Worm (Caenorhabditis elegans) whole organism, mixed stage, embryonic: Measurements from ENCODE around the gene F07F6.8.

Experiments
- M03D4.4 ChIP-seq: sonication (generic microtip); optimal IDR thresholded peaks from 2 replicates; lab custom pipeline; 2017; ENCODE audit warnings: mild to moderate bottlenecking, missing genetic modification characterization, missing compliant biosample characterization
- bed-3 ChIP-seq: fragments of 200-800 bp; sonication (Bioruptor generic); optimal IDR thresholded peaks from 3 replicates; lab custom pipeline; 2018; ENCODE audit warnings: mild to moderate bottlenecking, missing genetic modification characterization, moderate library complexity, missing compliant biosample characterization
- blmp-1 ChIP-seq: fragments of 150-350 bp; optimal IDR thresholded peaks from 2 replicates; lab custom pipeline; 2014; ENCODE audit warnings: missing biosample characterization, missing genetic modification characterization
- ceh-39 ChIP-seq: fragments of 150-350 bp; optimal IDR thresholded peaks from 2 replicates; lab custom pipeline; 2014; ENCODE audit warnings: missing biosample characterization, missing genetic modification characterization
- ceh-43 ChIP-seq: fragments of 200-800 bp; sonication (Bioruptor generic); optimal IDR thresholded peaks from 2 replicates; lab custom pipeline; 2018; ENCODE audit warnings: mild to moderate bottlenecking, missing genetic modification characterization, moderate library complexity, missing compliant biosample characterization
- ceh-83 ChIP-seq: fragments of 200-800 bp; sonication (Bioruptor generic); optimal IDR thresholded peaks from 2 replicates; lab custom pipeline; 2018; ENCODE audit warnings: mild to moderate bottlenecking, missing genetic modification characterization, missing compliant biosample characterization
- ces-1 ChIP-seq: fragments of 150-350 bp; optimal IDR thresholded peaks from 2 replicates; lab custom pipeline; 2014; ENCODE audit warnings: missing biosample characterization, missing genetic modification reagents, missing genetic modification characterization
- cnd-1 ChIP-seq: fragments of 200-800 bp; sonication (Bioruptor generic); optimal IDR thresholded peaks from 2 replicates; lab custom pipeline; 2018; ENCODE audit warnings: mild to moderate bottlenecking, missing genetic modification characterization, missing compliant biosample characterization
- drap-1 ChIP-seq: fragments of 200-800 bp; sonication (Bioruptor generic); optimal IDR thresholded peaks from 3 replicates; lab custom pipeline; 2018; ENCODE audit warnings: mild to moderate bottlenecking, missing genetic modification characterization, missing compliant biosample characterization
- elt-1 ChIP-seq: sonication (generic microtip); optimal IDR thresholded peaks from 2 replicates; lab custom pipeline; 2017; ENCODE audit warnings: missing genetic modification characterization, mild to moderate bottlenecking, missing compliant biosample characterization, antibody characterized with exemption, moderate library complexity, borderline replicate concordance; ENCODE audit not compliant: insufficient read depth
- elt-3 ChIP-seq: fragments of 150-350 bp; optimal IDR thresholded peaks from 2 replicates; lab custom pipeline; 2014; ENCODE audit warnings: missing biosample characterization, missing genetic modification characterization
- flh-1 ChIP-seq: fragments of 200-800 bp; sonication (Bioruptor generic); optimal IDR thresholded peaks from 2 replicates; lab custom pipeline; 2018; ENCODE audit warnings: mild to moderate bottlenecking, missing genetic modification characterization, moderate library complexity, missing compliant biosample characterization
- ham-2 ChIP-seq: fragments of 200-800 bp; sonication (Bioruptor generic); optimal IDR thresholded peaks from 2 replicates; lab custom pipeline; 2018; ENCODE audit warnings: mild to moderate bottlenecking, missing genetic modification characterization, missing compliant biosample characterization
- hlh-1 ChIP-seq: fragments of 150-350 bp; optimal IDR thresholded peaks from 2 replicates; lab custom pipeline; 2014; ENCODE audit warnings: missing biosample characterization, missing genetic modification reagents, missing genetic modification characterization
- lin-13 ChIP-seq: fragments of 150-350 bp; optimal IDR thresholded peaks from 2 replicates; lab custom pipeline; 2014; ENCODE audit warnings: missing biosample characterization, missing genetic modification characterization
- lin-32 ChIP-seq: fragments of 200-800 bp; sonication (Bioruptor generic); optimal IDR thresholded peaks from 2 replicates; lab custom pipeline; 2018; ENCODE audit warnings: mild to moderate bottlenecking, missing genetic modification characterization, missing compliant biosample characterization
- lsy-2 ChIP-seq: fragments of 150-350 bp; optimal IDR thresholded peaks from 2 replicates; lab custom pipeline; 2014; ENCODE audit warnings: missing biosample characterization, missing genetic modification characterization
- mab-5 ChIP-seq: fragments of 150-350 bp; optimal IDR thresholded peaks from 2 replicates; lab custom pipeline; 2014; ENCODE audit warnings: missing biosample characterization, missing genetic modification characterization
- mep-1 ChIP-seq: fragments of 150-350 bp; optimal IDR thresholded peaks from 2 replicates; lab custom pipeline; 2017; ENCODE audit warnings: missing biosample characterization, missing genetic modification reagents, missing genetic modification characterization, inconsistent platforms
- mls-2 ChIP-seq: sonication (generic microtip); optimal IDR thresholded peaks from 2 replicates; lab custom pipeline; 2016; ENCODE audit warnings: mild to moderate bottlenecking, missing genetic modification characterization, moderate library complexity, missing compliant biosample characterization
- nhr-12 ChIP-seq: fragments of 150-350 bp; optimal IDR thresholded peaks from 2 replicates; lab custom pipeline; 2014; ENCODE audit warnings: missing biosample characterization, missing genetic modification characterization
- nhr-2 ChIP-seq: fragments of 150-350 bp; optimal IDR thresholded peaks from 2 replicates; lab custom pipeline; 2014; ENCODE audit warnings: missing biosample characterization, missing genetic modification characterization
- nhr-237 ChIP-seq: fragments of 150-350 bp; optimal IDR thresholded peaks from 2 replicates; lab custom pipeline; 2014; ENCODE audit warnings: missing biosample characterization, missing genetic modification characterization
- nhr-28 ChIP-seq: fragments of 150-350 bp; optimal IDR thresholded peaks from 2 replicates; lab custom pipeline; 2014; ENCODE audit warnings: missing biosample characterization, missing genetic modification characterization
- nhr-76 ChIP-seq: sonication (generic microtip); optimal IDR thresholded peaks from 2 replicates; lab custom pipeline; 2017; ENCODE audit warnings: missing biosample characterization, missing genetic modification characterization
- pha-4 ChIP-seq: fragments of 150-350 bp; optimal IDR thresholded peaks from 2 replicates; lab custom pipeline; 2018; ENCODE audit warnings: missing biosample characterization, missing genetic modification reagents, missing genetic modification characterization
- sem-2 ChIP-seq: fragments of 200-800 bp; sonication (Bioruptor generic); optimal IDR thresholded peaks from 2 replicates; lab custom pipeline; 2018; ENCODE audit warnings: mild to moderate bottlenecking, missing genetic modification characterization, missing compliant biosample characterization
- snpc-4 ChIP-seq: fragments of 150-350 bp; optimal IDR thresholded peaks from 2 replicates; lab custom pipeline; 2014; ENCODE audit warnings: missing biosample characterization, missing genetic modification characterization
- sptf-1 ChIP-seq: sonication (generic microtip); optimal IDR thresholded peaks from 2 replicates; lab custom pipeline; 2017; ENCODE audit warnings: mild to moderate bottlenecking, missing genetic modification characterization, moderate library complexity, missing compliant biosample characterization
- tbx-8 ChIP-seq: fragments of 200-800 bp; sonication (Bioruptor generic); optimal IDR thresholded peaks from 2 replicates; lab custom pipeline; 2018; ENCODE audit warnings: mild to moderate bottlenecking, missing genetic modification characterization, moderate library complexity, missing compliant biosample characterization
- unc-120 ChIP-seq: sonication (generic microtip); optimal IDR thresholded peaks from 2 replicates; lab custom pipeline; 2017; ENCODE audit warnings: missing genetic modification characterization, missing compliant biosample characterization; ENCODE audit not compliant: poor library complexity, severe bottlenecking
- unc-39 ChIP-seq: fragments of 150-350 bp; optimal IDR thresholded peaks from 2 replicates; lab custom pipeline; 2014; ENCODE audit warnings: missing biosample characterization, missing genetic modification characterization
- unc-62 ChIP-seq: fragments of 150-350 bp; optimal IDR thresholded peaks from 2 replicates; lab custom pipeline; 2014; ENCODE audit warnings: missing biosample characterization, missing genetic modification reagents, missing genetic modification characterization
- zip-8 ChIP-seq: fragments of 150-350 bp; optimal IDR thresholded peaks from 2 replicates; lab custom pipeline; 2014; ENCODE audit warnings: missing biosample characterization, missing genetic modification characterization
- ztf-11 ChIP-seq: fragments of 150-350 bp; optimal IDR thresholded peaks from 2 replicates; lab custom pipeline; 2014; ENCODE audit warnings: missing biosample characterization, missing genetic modification characterization

Gene F07F6.8

ce11 chrII:5425633-5426032 lies at the start of gene F07F6.8:
Gene F07F6.8 (minus strand): TSS chrII:5425733.
- TF ChIP-seq ham-2 (GFP tag; lab: Kevin White, UChicago), result no peak
- TF ChIP-seq ztf-11 (tag; lab: Kevin White, UChicago), result no peak
- TF ChIP-seq lin-13 (tag; lab: Kevin White, UChicago), result no peak
- no peak for TF ChIP-seq ceh-83 (GFP tag; lab: Kevin White, UChicago)

- no peak for TF ChIP-seq M03D4.4 (tag; lab: Kevin White, UChicago)
- TF ChIP-seq drap-1, result no peak
- TF ChIP-seq pha-4 (tag; lab: Kevin White, UChicago), result no peak
- TF ChIP-seq nhr-28, result no peak
- no peak for TF ChIP-seq hlh-1
- TF ChIP-seq cnd-1, result no peak
These were observed 49.4 kb upstream of the F07F6.8 start, which contains the start of gene ilcr-2 for ce11 chrII:5474946-5475345. Gene ilcr-2 (plus strand): TSS chrII:5475246.

ce11 chrII:5473946-5474423 lies 48.5 kb upstream of the F07F6.8 start, which contains the start of gene mrps-16:
Gene mrps-16 (plus strand): TSS chrII:5474373.
- TF ChIP-seq ces-1 (GFP tag; lab: Kevin White, UChicago) (peak; percentile 84), sem-2 (GFP tag; lab: Kevin White, UChicago) (no peak), mep-1 (peak; percentile 11), unc-62 (GFP tag; lab: Kevin White, UChicago) (no peak), lin-13 (tag; lab: Kevin White, UChicago) (peak; percentile 42), ceh-83 (GFP tag; lab: Kevin White, UChicago) (no peak), nhr-237 (tag; lab: Kevin White, UChicago) (peak; percentile 34), lsy-2 (peak; percentile 73)
- TF ChIP-seq, all 35 proteins: peak for 5

DNA sequence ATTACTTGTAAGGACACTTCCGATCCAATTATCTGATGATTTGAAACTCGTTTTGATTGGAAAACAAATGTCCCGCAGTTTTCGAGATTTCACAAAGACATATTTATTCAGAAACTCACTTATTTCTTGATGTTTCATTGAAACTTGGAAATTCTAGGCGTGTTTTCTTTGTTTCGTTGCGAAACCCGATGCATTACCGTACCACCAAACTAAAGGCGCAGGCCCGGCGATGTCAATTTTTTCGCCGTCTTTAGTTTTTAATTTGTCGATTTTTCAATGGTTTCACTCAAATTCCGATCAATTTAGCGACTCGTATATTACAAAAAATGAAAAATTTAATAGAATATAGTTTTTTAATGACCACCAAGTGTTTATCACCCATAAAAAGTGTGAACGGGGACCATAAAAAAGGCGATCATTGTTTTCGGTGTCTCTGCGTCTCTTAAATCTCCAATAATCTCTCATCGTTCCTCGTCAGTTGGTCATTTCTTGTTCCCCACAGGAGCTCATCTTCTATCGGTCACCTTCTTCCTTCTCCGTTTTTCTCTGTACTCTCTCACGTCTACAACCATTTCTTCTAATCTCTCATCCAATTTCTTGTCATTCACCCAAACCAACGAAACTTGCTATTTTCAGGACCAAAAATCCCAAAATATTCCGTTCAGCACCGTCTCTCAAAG lies 40.3 kb upstream of the F07F6.8 start, which contains the start of gene clr-1:
TSS of gene clr-1 (plus strand) at position 630 of the 680 bp plus-strand sequence.
- no peak for TF ChIP-seq lsy-2
- TF ChIP-seq ceh-39, result no peak
- TF ChIP-seq unc-120 (tag; lab: Kevin White, UChicago), result peak; percentile 27
- TF ChIP-seq hlh-1, result peak; percentile 74
- no peak for TF ChIP-seq bed-3
- TF ChIP-seq elt-1 (tag; lab: Kevin White, UChicago), result no peak

DNA sequence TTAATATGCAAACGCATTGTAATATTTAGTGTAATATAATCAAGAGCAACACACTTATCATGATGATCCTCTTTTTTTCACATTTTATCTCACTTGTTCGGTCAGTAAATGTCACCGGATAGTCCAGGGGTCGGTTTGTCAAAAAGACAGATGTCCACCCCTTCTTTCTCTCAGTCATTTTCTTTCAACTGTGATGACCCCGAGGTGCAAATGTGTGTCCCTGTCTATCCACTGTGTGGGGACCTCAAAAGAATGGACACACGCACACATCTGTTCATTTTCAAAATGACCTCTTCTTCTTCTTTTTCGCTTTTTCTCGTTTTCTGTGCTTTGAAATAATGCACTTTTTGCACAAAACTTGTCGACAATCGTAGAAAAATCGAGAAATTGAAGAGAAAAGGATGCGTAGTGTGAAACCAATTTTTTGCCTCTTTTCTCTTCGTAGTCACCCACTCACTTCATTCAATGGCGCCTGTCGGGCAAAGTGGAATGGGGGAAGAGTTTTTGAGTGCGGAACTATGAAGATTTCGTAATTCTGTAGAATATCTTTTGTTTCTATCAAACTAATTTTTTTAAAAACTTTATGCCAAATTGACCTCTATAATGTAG lies 38.3 kb upstream of the F07F6.8 start:
- TF ChIP-seq lin-13 (tag; lab: Kevin White, UChicago) (no peak), lin-32 (GFP tag; lab: Kevin White, UChicago) (peak; percentile 24), drap-1 (no peak), elt-3 (tag; lab: Kevin White, UChicago) (no peak), mep-1 (no peak), ham-2 (GFP tag; lab: Kevin White, UChicago) (no peak), mls-2 (tag; lab: Kevin White, UChicago) (no peak), nhr-76 (no peak), bed-3 (no peak), ceh-43 (no peak), M03D4.4 (tag; lab: Kevin White, UChicago) (no peak), tbx-8 (GFP tag; lab: Kevin White, UChicago) (no peak), nhr-237 (tag; lab: Kevin White, UChicago) (no peak), lsy-2 (no peak), unc-62 (GFP tag; lab: Kevin White, UChicago) (no peak), sptf-1 (tag; lab: Kevin White, UChicago) (no peak), nhr-28 (no peak), snpc-4 (no peak), hlh-1 (peak; percentile 47), cnd-1 (peak; percentile 41), sem-2 (GFP tag; lab: Kevin White, UChicago) (no peak), blmp-1 (no peak), pha-4 (tag; lab: Kevin White, UChicago) (no peak), mab-5 (no peak), nhr-2 (tag; lab: Kevin White, UChicago) (peak; percentile 98), unc-39 (tag; lab: Kevin White, UChicago) (no peak), unc-120 (tag; lab: Kevin White, UChicago) (no peak), nhr-12 (tag; lab: Kevin White, UChicago) (no peak), flh-1 (GFP tag; lab: Kevin White, UChicago) (no peak), ces-1 (GFP tag; lab: Kevin White, UChicago) (no peak), zip-8 (tag; lab: Kevin White, UChicago) (no peak), elt-1 (tag; lab: Kevin White, UChicago) (no peak), ztf-11 (tag; lab: Kevin White, UChicago) (no peak), ceh-83 (GFP tag; lab: Kevin White, UChicago) (no peak)
